Worm (Caenorhabditis elegans): ENCODE measurements around the gene T28A8.8.

T28A8.8 gene

ce11 chrIII:13542458-13542857, 39.8 kb downstream of the T28A8.8 start (continued):
- TF ChIP-seq hif-1 (tag; optimal IDR thresholded peaks at IDR 0.05) (no peak), mdl-1 (tag; optimal IDR thresholded peaks at IDR 0.05) (peak in 1 of 2 experiments; percentile 5), lin-13 (GFP tag; optimal IDR thresholded peaks at IDR 0.05) (peak; percentile 33), pqm-1 (tag; optimal IDR thresholded peaks at IDR 0.05) (peak; percentile 46), nhr-48 (tag; optimal IDR thresholded peaks at IDR 0.05) (peak; percentile 17), unc-62 (GFP tag; optimal IDR thresholded peaks at IDR 0.05 in 1 of 2) (peak in 1 of 2 experiments; percentile 82), unc-62 (tag; optimal IDR thresholded peaks at IDR 0.05) (no peak), lin-38 (GFP tag; IDR thresholded peaks at IDR 0.05) (peak; percentile 21; the same call in 1 of the 2 replicates), mep-1 (tag; optimal IDR thresholded peaks at IDR 0.05) (peak; percentile 26), zip-11 (GFP tag; IDR thresholded peaks at IDR 0.05) (no peak)

- TF ChIP-seq F26F4.8 (GFP tag; conservative IDR thresholded peaks at IDR 0.05), result no peak
- TF ChIP-seq daf-19 (GFP tag; conservative IDR thresholded peaks at IDR 0.05), result no peak
- no peak for TF ChIP-seq F10B5.3 (tag; optimal IDR thresholded peaks at IDR 0.05)
- no peak for TF ChIP-seq fos-1 (tag; optimal IDR thresholded peaks at IDR 0.05)
- TF ChIP-seq nhr-6 (tag; optimal IDR thresholded peaks at IDR 0.05), result no peak
- no peak for TF ChIP-seq unc-130 (GFP tag; optimal IDR thresholded peaks at IDR 0.05)
- no peak for TF ChIP-seq lsy-2 (tag; optimal IDR thresholded peaks at IDR 0.05)
- no peak for TF ChIP-seq ztf-11 (tag; optimal IDR thresholded peaks at IDR 0.05)
- TF ChIP-seq ctbp-1 (GFP tag; IDR thresholded peaks at IDR 0.05), result no peak
- no peak for TF ChIP-seq zfp-3 (GFP tag; conservative IDR thresholded peaks at IDR 0.05)
These were observed 40.8 kb downstream of the T28A8.8 start, which contains the start of gene acs-5 for ce11 chrIII:13543434-13543833. Gene acs-5 (minus strand): TSS chrIII:13543534.

- no peak for TF ChIP-seq nhr-11 (tag; optimal IDR thresholded peaks at IDR 0.05)
- no peak for TF ChIP-seq attf-4 (tag; optimal IDR thresholded peaks at IDR 0.05)
- TF ChIP-seq madf-5 (GFP tag; IDR thresholded peaks at IDR 0.05), result 0 out of 4 replicates have a peak, but pooled peaks of 1 of the 2 experiments have one; percentile 50
- peak; percentile 24 for TF ChIP-seq nhr-25 (tag; optimal IDR thresholded peaks at IDR 0.05; ENCODE audit: borderline replicate concordance, insufficient read depth)
- no peak for TF ChIP-seq fos-1 (tag; optimal IDR thresholded peaks at IDR 0.05)
- peak; percentile 68; the same call in 1 of the 2 replicates for TF ChIP-seq tra-1 (GFP tag; IDR thresholded peaks at IDR 0.05)
- TF ChIP-seq D1046.2 (GFP tag; IDR thresholded peaks at IDR 0.05), result no peak
- no peak for TF ChIP-seq zfp-2 (tag; optimal IDR thresholded peaks at IDR 0.05)
- TF ChIP-seq mdl-1 (tag; optimal IDR thresholded peaks at IDR 0.05), result peak in 1 of 2 experiments; percentile 9
- no peak for TF ChIP-seq saeg-2 (GFP tag; IDR thresholded peaks at IDR 0.05)
- peak; percentile 97 for TF ChIP-seq nhr-28 (tag; optimal IDR thresholded peaks at IDR 0.05)
- TF ChIP-seq Y5F2A.4 (GFP tag; optimal IDR thresholded peaks at IDR 0.05), result no peak
- TF ChIP-seq hif-1 (tag; optimal IDR thresholded peaks at IDR 0.05), result peak in 1 of 2 experiments; percentile 0
- no peak for TF ChIP-seq lin-29 (GFP tag; IDR thresholded peaks at IDR 0.05)
- TF ChIP-seq unc-62 (GFP tag; optimal IDR thresholded peaks at IDR 0.05 in 1 of 2), result peak in 1 of 2 experiments; percentile 98
- TF ChIP-seq unc-62 (tag; optimal IDR thresholded peaks at IDR 0.05), result no peak
- TF ChIP-seq zfp-3 (GFP tag; conservative IDR thresholded peaks at IDR 0.05), result 0 out of 2 replicates have a peak, but pooled peaks have one; percentile 10
- TF ChIP-seq gei-8 (GFP tag; optimal IDR thresholded peaks at IDR 0.05), result peak; percentile 5
- no peak for TF ChIP-seq lin-13 (GFP tag; optimal IDR thresholded peaks at IDR 0.05)
- TF ChIP-seq nhr-10 (tag; optimal IDR thresholded peaks at IDR 0.05), result no peak
- peak; percentile 41 for TF ChIP-seq nhr-48 (tag; optimal IDR thresholded peaks at IDR 0.05)
- no peak for TF ChIP-seq daf-16 (GFP tag; optimal IDR thresholded peaks at IDR 0.05)
- peak; percentile 81 for TF ChIP-seq daf-16 (tag; optimal IDR thresholded peaks at IDR 0.05)
- TF ChIP-seq aha-1 (tag), result peak; percentile 93
- TF ChIP-seq lim-7 (GFP tag; IDR thresholded peaks at IDR 0.05), result no peak
- TF ChIP-seq ceh-20 (GFP tag; IDR thresholded peaks at IDR 0.05), result no peak
- peak; percentile 89 for TF ChIP-seq hlh-11 (tag; optimal IDR thresholded peaks at IDR 0.05)
- TF ChIP-seq lsy-2 (tag; optimal IDR thresholded peaks at IDR 0.05), result peak in 1 of 2 experiments; percentile 22
- peak; percentile 29 for TF ChIP-seq mep-1 (tag; optimal IDR thresholded peaks at IDR 0.05)
- TF ChIP-seq daf-19 (GFP tag; conservative IDR thresholded peaks at IDR 0.05), result no peak
- TF ChIP-seq madf-9 (GFP tag; conservative IDR thresholded peaks at IDR 0.05), result no peak
- TF ChIP-seq ceh-44 (GFP tag; IDR thresholded peaks at IDR 0.05), result no peak
- TF ChIP-seq pqm-1 (tag; optimal IDR thresholded peaks at IDR 0.05), result peak; percentile 96
- no peak for TF ChIP-seq dmd-8 (GFP tag; IDR thresholded peaks at IDR 0.05)
- peak; percentile 82 for TF ChIP-seq dmd-6 (GFP tag; IDR thresholded peaks at IDR 0.05)
- TF ChIP-seq lin-15B (tag; optimal IDR thresholded peaks at IDR 0.05), result no peak
- peak; percentile 85 for TF ChIP-seq dve-1 (tag; optimal IDR thresholded peaks at IDR 0.05; ENCODE audit: insufficient read depth)
- TF ChIP-seq nhr-77 (tag; optimal IDR thresholded peaks at IDR 0.05), result peak; percentile 76
These were observed 42.0 kb downstream of the T28A8.8 start for ce11 chrIII:13544593-13544992.
